Fruit fly (Drosophila melanogaster) whole organism, pupa: Measurements from ENCODE around the gene PGRP-SA.
A peak's percentile ranks its signal among the peaks of the same experiment; 100 is the strongest.
"Not testable (repeated sequence)": the region's sequence is repeated elsewhere in the genome, so short reads cannot be mapped to it uniquely, and the experiment has no call there.

Experiments used
- CG10348 ChIP-seq: fragments of 200-800 bp; sonication (Bioruptor generic); IDR thresholded peaks from 2 replicates; pipeline ENCODE4 v1.3.6; 2022; ENCODE audit warnings: missing biosample characterization, missing genetic modification characterization
- CG12605 ChIP-seq: fragments of 200-800 bp; sonication (Bioruptor generic); IDR thresholded peaks from 2 replicates; pipeline ENCODE4 v1.3.6; 2022; ENCODE audit warnings: missing biosample characterization, missing genetic modification characterization
- CG13204 ChIP-seq: fragments of 200-800 bp; sonication (Bioruptor generic); optimal IDR thresholded peaks from 2 replicates; lab custom pipeline; 2018; ENCODE audit warnings: missing biosample characterization, mild to moderate bottlenecking, missing genetic modification characterization, moderate library complexity
- CG14655 ChIP-seq: fragments of 200-800 bp; sonication (Bioruptor generic); optimal IDR thresholded peaks from 3 replicates; lab custom pipeline; 2017; ENCODE audit warnings: mild to moderate bottlenecking, missing biosample characterization, missing genetic modification reagents, missing genetic modification characterization
- CG15710 ChIP-seq: fragments of 200-800 bp; sonication (Bioruptor generic); optimal IDR thresholded peaks from 2 replicates; lab custom pipeline; 2018; ENCODE audit warnings: missing biosample characterization, mild to moderate bottlenecking, missing genetic modification characterization, moderate library complexity
- CG17806 ChIP-seq: fragments of 200-800 bp; sonication (Bioruptor generic); optimal IDR thresholded peaks from 2 replicates; lab custom pipeline; 2018; ENCODE audit warnings: missing biosample characterization, mild to moderate bottlenecking, missing genetic modification characterization, moderate library complexity
- CG4496 ChIP-seq: fragments of 200-800 bp; sonication (Bioruptor generic); IDR thresholded peaks from 3 replicates; pipeline ENCODE4 v1.3.6; 2022; ENCODE audit warnings: missing biosample characterization, missing genetic modification characterization
- CG8159 ChIP-seq: fragments of 200-800 bp; sonication (Bioruptor generic); optimal IDR thresholded peaks from 3 replicates; lab custom pipeline; 2018; ENCODE audit warnings: missing biosample characterization, mild to moderate bottlenecking, missing genetic modification characterization, moderate library complexity
- CG8301 ChIP-seq: fragments of 200-800 bp; sonication (Bioruptor generic); optimal IDR thresholded peaks from 2 replicates; lab custom pipeline; 2018; ENCODE audit warnings: missing biosample characterization, mild to moderate bottlenecking, missing genetic modification characterization
- CG9948 ChIP-seq: fragments of 200-800 bp; sonication (Bioruptor generic); optimal IDR thresholded peaks from 2 replicates; lab custom pipeline; 2018; ENCODE audit warnings: missing biosample characterization, mild to moderate bottlenecking, missing genetic modification characterization, moderate library complexity
- D1 ChIP-seq: fragments of 200-800 bp; sonication (Bioruptor generic); optimal IDR thresholded peaks from 2 replicates; lab custom pipeline; 2018; ENCODE audit warnings: missing biosample characterization, mild to moderate bottlenecking, missing genetic modification characterization, moderate library complexity
- EcR ChIP-seq: fragments of 200-800 bp; sonication (Bioruptor generic); optimal IDR thresholded peaks from 3 replicates; lab custom pipeline; 2019; ENCODE audit warnings: missing biosample characterization, missing genetic modification characterization, mild to moderate bottlenecking, moderate library complexity, missing genetic modification reagents
- Ets98B ChIP-seq: fragments of 200-800 bp; sonication (Bioruptor generic); IDR thresholded peaks from 2 replicates; pipeline ENCODE4 v1.3.6; 2022; ENCODE audit warnings: missing biosample characterization, missing genetic modification characterization
- Pif1A ChIP-seq: fragments of 200-800 bp; sonication (Bioruptor generic); optimal IDR thresholded peaks from 3 replicates; lab custom pipeline; 2016; ENCODE audit warnings: missing biosample characterization, missing genetic modification characterization
- Pif1B ChIP-seq: fragments of 200-800 bp; sonication (Bioruptor generic); optimal IDR thresholded peaks from 3 replicates; lab custom pipeline; 2016; ENCODE audit warnings: missing biosample characterization, missing genetic modification characterization
- Snoo ChIP-seq: fragments of 200-800 bp; sonication (Bioruptor generic); optimal IDR thresholded peaks from 3 replicates; lab custom pipeline; 2017; ENCODE audit warnings: missing biosample characterization, mild to moderate bottlenecking, missing genetic modification characterization, inconsistent platforms
- fd96Ca ChIP-seq: fragments of 200-800 bp; sonication (Bioruptor generic); IDR thresholded peaks from 3 replicates; pipeline ENCODE4 v1.3.6; 2022; ENCODE audit warnings: missing biosample characterization, missing genetic modification characterization
- gl ChIP-seq: fragments of 200-800 bp; sonication (Bioruptor generic); optimal IDR thresholded peaks from 2 replicates; lab custom pipeline; 2018; ENCODE audit warnings: missing biosample characterization, mild to moderate bottlenecking, missing genetic modification characterization
- rn ChIP-seq: fragments of 200-800 bp; sonication (Bioruptor generic); IDR thresholded peaks from 2 replicates; pipeline ENCODE4 v1.3.6; 2022; ENCODE audit warnings: missing biosample characterization, missing genetic modification characterization

PGRP-SA gene

DNA sequence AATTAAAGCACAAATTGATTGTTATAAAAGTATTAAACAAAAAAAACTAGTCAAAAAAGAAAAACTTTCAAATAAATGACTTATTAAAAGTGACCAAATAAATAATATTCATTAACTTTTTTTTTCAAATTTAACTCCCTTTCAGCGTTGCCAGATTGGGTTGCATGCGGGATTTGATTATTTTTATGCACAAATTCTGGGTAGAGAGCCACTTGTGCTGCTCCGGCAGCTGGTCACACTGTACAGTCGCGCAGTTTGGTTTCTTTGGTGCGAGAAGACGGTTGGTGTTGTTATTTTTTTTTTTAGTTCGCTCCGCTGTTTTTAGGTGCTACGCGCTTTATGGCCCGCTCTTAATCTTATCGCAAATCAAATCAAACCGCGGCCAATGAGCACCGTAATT, 38.1 kb downstream of the PGRP-SA start, which contains the start of gene rho-4:
Gene rho-4 (plus strand): TSS at position 250 of the 400 bp plus-strand sequence.
- not testable (repeated sequence) for TF ChIP-seq rn (GFP tag; lab: Robert Waterston, UW); D1; Pif1A (GFP tag; lab: Kevin White, UChicago)

DNA sequence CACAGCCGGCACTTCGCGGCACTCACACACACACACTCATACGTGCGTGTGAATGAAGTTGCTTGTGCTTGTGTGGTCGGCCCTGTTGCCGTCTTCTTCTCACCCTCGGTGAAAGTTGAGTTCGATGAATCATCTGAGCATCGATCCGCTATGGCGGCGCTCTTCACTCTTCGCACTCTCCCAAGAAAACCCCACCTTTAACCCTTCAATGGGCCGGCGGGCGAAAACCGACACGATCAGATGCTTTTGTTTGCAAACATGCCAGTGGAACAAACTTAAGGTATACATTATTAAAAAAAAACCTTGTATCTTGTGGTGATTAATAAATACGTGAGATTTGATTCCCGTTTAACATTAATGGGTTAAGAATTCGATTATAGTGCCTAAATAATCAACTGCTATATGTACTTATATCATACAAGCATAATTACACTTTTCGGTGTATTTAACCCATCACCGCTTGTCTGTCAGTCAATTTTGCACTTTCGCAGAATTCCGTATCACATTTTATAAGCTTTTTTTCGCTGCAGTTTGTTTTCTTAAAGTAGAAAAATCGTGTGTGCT, 39.4 kb downstream of the PGRP-SA start:
- TF ChIP-seq Pif1B (GFP tag; lab: Kevin White, UChicago): peak; percentile 55
- peak; percentile 67 for TF ChIP-seq EcR (GFP tag; lab: Kevin White, UChicago)
- TF ChIP-seq CG17806 (tag; lab: Kevin White, UChicago): peak; percentile 27
- peak; percentile 63 for TF ChIP-seq Pif1A (GFP tag; lab: Kevin White, UChicago)
- peak; percentile 31; the same call in 2 of the 3 replicates for TF ChIP-seq CG4496 (GFP tag; lab: Robert Waterston, UW)
- TF ChIP-seq CG8301 (tag; lab: Kevin White, UChicago): peak; percentile 15
- peak; percentile 25 for TF ChIP-seq CG15710
- TF ChIP-seq Snoo (tag; lab: Kevin White, UChicago): peak; percentile 6
- TF ChIP-seq fd96Ca (GFP tag; lab: Robert Waterston, UW): peak; percentile 49; the same call in 1 of the 3 replicates
- no peak for TF ChIP-seq CG14655 (GFP tag; lab: Kevin White, UChicago)
- TF ChIP-seq CG9948 (tag; lab: Kevin White, UChicago): no peak

DNA sequence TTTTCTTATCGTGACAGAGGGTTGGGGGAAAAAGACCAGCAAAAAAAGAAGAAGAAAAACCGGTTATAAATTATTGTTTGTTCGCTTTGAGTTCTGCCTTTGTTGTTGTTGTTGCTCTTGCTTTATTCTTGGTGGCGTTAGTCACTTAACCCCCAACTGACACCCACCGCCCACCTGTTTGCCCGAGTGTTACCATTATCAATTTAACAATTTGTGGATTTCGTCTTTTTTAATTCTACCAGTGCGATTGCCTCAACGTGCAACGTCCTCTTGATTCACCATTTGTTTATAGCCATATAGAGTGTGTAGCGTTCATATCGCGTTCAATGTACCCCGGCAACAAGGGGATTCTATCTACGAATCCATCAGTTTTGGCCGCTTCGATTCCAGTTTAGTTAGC, 40.0 kb downstream of the PGRP-SA start:
- TF ChIP-seq gl (tag; lab: Kevin White, UChicago) (no peak), Ets98B (GFP tag; lab: Robert Waterston, UW) (no peak), CG12605 (0 out of 2 replicates have a peak, but pooled peaks have one; percentile 22)

DNA sequence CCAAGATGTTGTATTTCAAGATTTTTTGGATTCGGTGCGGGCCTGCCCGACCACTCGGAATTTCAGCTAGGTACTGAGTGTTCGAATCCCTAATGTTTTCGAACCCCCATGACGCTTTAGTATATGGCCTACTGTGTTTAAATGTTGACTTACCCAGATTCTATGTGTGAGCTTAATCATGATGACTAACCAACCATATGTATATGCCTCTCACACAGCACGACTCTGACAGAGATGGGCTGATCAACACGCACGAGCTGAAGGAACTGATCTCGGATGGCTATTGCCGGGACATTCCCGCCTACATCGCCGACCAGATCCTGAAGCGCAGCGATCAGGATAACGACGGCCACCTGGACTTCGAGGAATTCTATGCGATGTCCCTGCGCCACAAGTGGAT, 42.7 kb downstream of the PGRP-SA start, which contains the start of gene CG2533:
Gene CG2533 (minus strand): TSS at position 101 of the 400 bp plus-strand sequence.
- TF ChIP-seq rn (GFP tag; lab: Robert Waterston, UW) (no peak), CG8159 (tag; lab: Kevin White, UChicago) (no peak), CG8301 (tag; lab: Kevin White, UChicago) (no peak), CG14655 (GFP tag; lab: Kevin White, UChicago) (no peak), CG9948 (tag; lab: Kevin White, UChicago) (no peak), CG10348 (GFP tag; lab: Robert Waterston, UW) (no peak), Pif1A (GFP tag; lab: Kevin White, UChicago) (no peak), D1 (no peak), CG4496 (GFP tag; lab: Robert Waterston, UW) (no peak), gl (tag; lab: Kevin White, UChicago) (no peak), CG13204 (GFP tag; lab: Kevin White, UChicago) (no peak), Pif1B (GFP tag; lab: Kevin White, UChicago) (no peak), CG17806 (tag; lab: Kevin White, UChicago) (no peak), CG12605 (no peak), Snoo (tag; lab: Kevin White, UChicago) (no peak), Ets98B (GFP tag; lab: Robert Waterston, UW) (no peak), CG15710 (no peak)

DNA sequence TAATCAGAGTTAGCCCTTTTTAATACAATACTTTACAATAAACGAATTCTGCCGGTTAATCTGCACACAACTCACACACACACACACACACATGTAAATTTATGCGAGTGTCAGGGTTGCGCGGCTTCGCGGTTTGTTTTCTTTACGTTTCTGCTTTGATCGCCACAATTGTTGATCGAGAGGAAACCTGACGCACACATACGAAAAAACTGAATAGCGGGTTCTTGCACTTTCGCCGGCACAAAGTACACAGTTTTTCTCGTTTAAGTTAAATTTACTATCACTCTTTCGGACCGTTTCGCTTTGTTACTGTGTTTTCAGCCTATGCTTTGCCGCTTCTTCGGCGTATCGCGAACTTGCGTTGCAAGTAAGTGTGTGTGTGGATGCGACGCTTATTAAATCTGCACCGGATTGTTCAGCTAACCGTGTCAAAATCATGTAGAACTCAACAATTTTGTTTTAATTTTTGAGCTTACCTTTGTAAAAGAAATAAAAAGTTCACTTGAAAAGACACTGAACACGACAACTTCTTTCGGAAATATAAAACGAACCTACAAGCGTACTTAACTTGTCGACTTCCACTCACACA, 49.7 kb downstream of the PGRP-SA start:
- TF ChIP-seq CG4496 (GFP tag; lab: Robert Waterston, UW) (no peak), EcR (GFP tag; lab: Kevin White, UChicago) (peak; percentile 55)

DNA sequence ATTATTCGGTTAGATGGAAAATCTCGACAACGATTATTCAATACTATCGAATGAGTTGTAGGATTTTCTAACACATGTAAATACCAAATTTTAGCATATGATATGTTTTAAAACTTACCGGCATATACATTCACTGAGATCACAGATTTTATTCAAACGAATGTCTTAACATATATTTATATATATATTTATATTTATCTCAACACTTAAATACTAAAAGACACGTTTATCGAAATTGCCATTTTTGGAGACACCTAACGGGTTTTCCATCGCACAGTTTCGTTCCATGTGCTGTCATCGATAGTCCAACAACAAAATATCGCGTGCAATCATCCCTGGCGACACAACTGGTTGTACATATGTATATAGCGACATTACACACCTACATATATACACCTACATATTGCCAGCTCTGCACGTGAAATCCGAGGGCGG, 50.2 kb downstream of the PGRP-SA start, which contains the start of the genes CG2247 and CG1703:
Gene CG2247 (minus strand): TSS at position 8 of the 435 bp plus-strand sequence.
Gene CG1703 (plus strand): TSS at position 283 of the 435 bp plus-strand sequence.
- TF ChIP-seq CG13204 (GFP tag; lab: Kevin White, UChicago) (no peak), rn (GFP tag; lab: Robert Waterston, UW) (no peak), CG4496 (GFP tag; lab: Robert Waterston, UW) (no peak), Snoo (tag; lab: Kevin White, UChicago) (no peak), gl (tag; lab: Kevin White, UChicago) (no peak), CG8159 (tag; lab: Kevin White, UChicago) (no peak), CG17806 (tag; lab: Kevin White, UChicago) (no peak), Ets98B (GFP tag; lab: Robert Waterston, UW) (no peak), fd96Ca (GFP tag; lab: Robert Waterston, UW) (no peak), D1 (no peak), Pif1A (GFP tag; lab: Kevin White, UChicago) (no peak)
